Fruit fly (Drosophila melanogaster) whole organism: ENCODE measurements around the gene CG6106.

ENCODE experiments used
- CG8478 ChIP-seq: fragments of >200 bp; optimal IDR thresholded peaks from 2 replicates; lab custom pipeline; 2018; ENCODE audit warnings: inconsistent platforms
- Dll ChIP-seq: fragments of >200 bp; optimal IDR thresholded peaks from 2 replicates; lab custom pipeline; 2017
- EcR ChIP-seq, 2 experiments: fragments of >200 bp; optimal IDR thresholded peaks; 2 replicates each; lab custom pipeline; 2017; ENCODE audit warnings: missing biosample characterization in 2 of 2, missing genetic modification characterization in 2 of 2, missing genetic modification reagents in 2 of 2
- pan ChIP-seq: fragments of >200 bp; optimal IDR thresholded peaks from 2 replicates; lab custom pipeline; 2017
- psq ChIP-seq: fragments of >200 bp; optimal IDR thresholded peaks from 2 replicates; lab custom pipeline; 2017
- usp ChIP-seq: fragments of >200 bp; optimal IDR thresholded peaks from 2 replicates; lab custom pipeline; 2017; ENCODE audit warnings: missing biosample characterization, missing genetic modification characterization, mixed read lengths

The CG6106 gene

dm6 chrX:18374421-18374935 lies 15.8 kb downstream of the CG6106 start:
- TF ChIP-seq Dll (lab: Kevin White, UChicago) (no peak), usp (no peak), CG8478 (lab: Kevin White, UChicago) (no peak), EcR (GFP tag; optimal IDR thresholded peaks at IDR 0.05; lab: Kevin White, UChicago) (no peak)

DNA sequence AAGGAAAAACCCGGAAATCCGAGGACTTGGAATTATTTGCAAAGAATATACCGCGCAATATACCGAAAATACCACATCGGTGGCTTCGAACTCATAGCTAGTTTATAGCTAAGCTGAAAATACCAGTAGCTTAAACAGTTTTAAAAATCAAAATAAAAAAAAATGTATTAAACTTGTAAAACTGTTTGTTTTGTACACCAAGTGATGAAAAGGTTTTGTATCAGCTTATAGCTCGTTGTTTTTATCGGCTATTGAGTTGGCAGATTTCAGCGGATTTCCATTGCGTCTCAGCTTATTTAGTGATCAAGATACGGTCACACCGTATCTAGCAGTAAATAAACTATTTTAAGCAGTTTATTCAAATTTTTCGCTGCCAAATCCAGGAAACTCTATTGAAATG lies 21.1 kb downstream of the CG6106 start, which contains the start of the genes por and CG6179:
Gene por, minus strand, starts transcription at position 64 of the 400 bp plus-strand sequence.
Gene CG6179, plus strand, starts transcription at position 292 of the 400 bp plus-strand sequence.
- TF ChIP-seq pan (lab: Kevin White, UChicago): no peak
- TF ChIP-seq CG8478 (lab: Kevin White, UChicago): no peak
- no peak for TF ChIP-seq EcR (GFP tag; optimal IDR thresholded peaks at IDR 0.05; lab: Kevin White, UChicago)
- TF ChIP-seq psq (lab: Kevin White, UChicago): no peak
- no peak for TF ChIP-seq Dll (lab: Kevin White, UChicago)
- TF ChIP-seq usp: no peak

DNA sequence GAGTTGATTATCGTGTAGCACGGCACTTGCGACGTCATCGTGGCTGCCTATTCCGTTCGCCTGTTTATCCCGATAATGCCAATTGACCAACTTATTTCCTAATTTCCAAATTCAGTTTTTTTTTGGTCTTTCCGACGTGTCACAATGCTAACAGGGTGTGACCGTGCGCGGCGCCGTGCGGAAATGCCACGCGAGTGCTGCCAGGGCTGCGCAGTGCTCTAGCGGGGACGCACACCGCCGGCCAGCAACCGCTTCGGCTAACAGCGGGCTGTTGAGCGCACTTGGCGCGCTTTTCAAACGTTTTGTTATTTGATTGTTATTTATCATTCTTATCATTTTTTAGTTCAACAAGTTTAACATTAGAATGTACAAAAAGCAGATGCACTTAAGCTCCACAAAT lies 26.4 kb downstream of the CG6106 start, which contains the start of gene betaCOP:
Gene betaCOP, minus strand, starts transcription at position 187 of the 400 bp plus-strand sequence.
- TF ChIP-seq CG8478 (lab: Kevin White, UChicago): no peak
- TF ChIP-seq psq (lab: Kevin White, UChicago): no peak
- TF ChIP-seq pan (lab: Kevin White, UChicago): no peak
- no peak for TF ChIP-seq usp
- TF ChIP-seq EcR (GFP tag; optimal IDR thresholded peaks at IDR 0.05; lab: Kevin White, UChicago): no peak
- no peak for TF ChIP-seq Dll (lab: Kevin White, UChicago)

DNA sequence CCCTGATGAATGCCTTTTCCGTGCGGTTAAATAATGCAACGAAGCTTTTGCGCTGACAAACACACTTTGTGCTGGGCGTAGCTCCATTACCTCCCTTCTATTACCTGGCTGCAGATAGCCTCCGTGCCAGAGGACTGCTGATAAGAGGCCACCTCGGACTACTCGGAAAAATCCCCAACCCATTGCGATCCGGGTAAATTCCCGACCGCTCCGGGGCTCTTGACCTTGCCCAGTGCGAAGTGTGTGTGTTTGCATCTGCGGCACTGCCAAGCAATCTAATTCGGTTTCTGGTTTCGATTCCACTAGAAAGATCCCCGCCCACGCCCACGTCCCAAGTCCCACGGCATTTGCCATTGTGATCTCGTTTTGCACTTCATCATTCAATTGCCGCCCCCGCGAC lies 27.1 kb downstream of the CG6106 start:
- TF ChIP-seq EcR (GFP tag; optimal IDR thresholded peaks at IDR 0.05; lab: Kevin White, UChicago) (no peak), Dll (lab: Kevin White, UChicago) (no peak), CG8478 (lab: Kevin White, UChicago) (no peak), psq (lab: Kevin White, UChicago) (no peak), pan (lab: Kevin White, UChicago) (no peak), usp (no peak)

dm6 chrX:18386784-18387183 lies 28.1 kb downstream of the CG6106 start, which contains the start of gene Tsf1:
Gene Tsf1 (plus strand): TSS chrX:18387084.
- TF ChIP-seq pan (lab: Kevin White, UChicago) (no peak), CG8478 (lab: Kevin White, UChicago) (no peak), usp (no peak), psq (lab: Kevin White, UChicago) (no peak), Dll (lab: Kevin White, UChicago) (no peak), EcR (GFP tag; optimal IDR thresholded peaks at IDR 0.05; lab: Kevin White, UChicago) (no peak)

DNA sequence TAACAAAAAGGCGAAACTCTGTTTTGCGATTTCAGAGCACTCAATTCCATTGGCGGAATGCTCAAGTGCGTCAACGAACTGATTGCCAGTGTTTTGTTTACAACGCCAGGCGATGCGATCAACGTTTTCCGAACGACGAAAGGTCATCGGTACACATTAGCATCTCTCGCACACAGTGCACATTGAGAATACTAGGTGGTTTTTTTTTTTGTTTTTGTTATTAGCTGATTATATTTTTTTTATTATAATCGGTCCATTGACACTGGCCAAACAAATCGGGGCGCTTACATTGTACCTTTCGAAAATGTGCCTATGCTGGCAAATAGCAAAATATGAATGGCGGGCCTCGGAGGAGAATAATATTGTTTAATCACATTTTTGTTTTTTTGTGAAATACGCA lies 36.5 kb downstream of the CG6106 start:
- TF ChIP-seq pan (lab: Kevin White, UChicago) (no peak), usp (no peak), psq (lab: Kevin White, UChicago) (no peak), CG8478 (lab: Kevin White, UChicago) (no peak), Dll (lab: Kevin White, UChicago) (no peak), EcR (GFP tag; optimal IDR thresholded peaks at IDR 0.05; lab: Kevin White, UChicago) (no peak)

dm6 chrX:18399965-18400364 lies 41.3 kb downstream of the CG6106 start, which contains the start of gene CG34328:
Gene CG34328 (minus strand): TSS chrX:18400065.
- no peak for TF ChIP-seq Dll (lab: Kevin White, UChicago)
- TF ChIP-seq CG8478 (lab: Kevin White, UChicago): no peak
- TF ChIP-seq EcR (GFP tag; optimal IDR thresholded peaks at IDR 0.05; lab: Kevin White, UChicago): no peak
- TF ChIP-seq usp: no peak
- TF ChIP-seq psq (lab: Kevin White, UChicago): no peak

DNA sequence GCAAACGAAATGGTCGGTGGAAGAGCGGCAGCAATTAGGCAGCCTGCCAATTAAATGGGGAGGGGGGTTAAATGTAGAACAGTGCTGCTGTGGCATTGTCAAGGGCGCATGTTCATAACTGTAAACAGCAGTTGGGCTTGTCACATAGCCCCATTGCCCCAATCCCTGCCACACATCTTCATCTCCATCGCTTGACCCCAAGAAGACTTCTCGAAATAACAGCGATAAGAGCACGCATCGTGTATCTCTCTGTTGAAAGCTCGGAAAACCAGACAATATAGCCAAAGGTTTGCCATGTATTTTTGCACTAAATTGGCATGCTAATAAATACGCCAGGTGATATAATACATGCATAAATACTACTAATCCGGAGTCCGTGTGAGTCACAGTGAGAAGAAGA lies 43.9 kb downstream of the CG6106 start:
- TF ChIP-seq pan (lab: Kevin White, UChicago) (no peak), usp (no peak), CG8478 (lab: Kevin White, UChicago) (no peak), Dll (lab: Kevin White, UChicago) (no peak), psq (lab: Kevin White, UChicago) (no peak), EcR (GFP tag; optimal IDR thresholded peaks at IDR 0.05; lab: Kevin White, UChicago) (no peak)

dm6 chrX:18404150-18404631 lies 45.5 kb downstream of the CG6106 start:
- no peak for TF ChIP-seq Dll (lab: Kevin White, UChicago)

dm6 chrX:18404632-18405238 lies 46.1 kb downstream of the CG6106 start:
- TF ChIP-seq Dll (lab: Kevin White, UChicago): peak; percentile 95
- TF ChIP-seq pan (lab: Kevin White, UChicago): peak; percentile 82
- TF ChIP-seq usp: no peak

dm6 chrX:18405567-18406059 lies 46.9 kb downstream of the CG6106 start:
- no peak for TF ChIP-seq CG8478 (lab: Kevin White, UChicago)
- no peak for TF ChIP-seq usp
- no peak for TF ChIP-seq Dll (lab: Kevin White, UChicago)
- TF ChIP-seq psq (lab: Kevin White, UChicago): no peak
- no peak for TF ChIP-seq pan (lab: Kevin White, UChicago)
- TF ChIP-seq EcR (GFP tag; optimal IDR thresholded peaks at IDR 0.05; lab: Kevin White, UChicago): no peak
